Fruit fly (Drosophila melanogaster): ENCODE measurements around the gene RpS14b.
A peak's percentile ranks its signal among the peaks of the same experiment; 100 is the strongest.

Gene RpS14b

dm6 chrX:7970396-7970795 is 35.7 kb downstream of the RpS14b start (continued):
- TF ChIP-seq Rfx (GFP tag; IDR thresholded peaks at IDR 0.05), result peak; percentile 54
- no peak for TF ChIP-seq CG18764 (GFP tag; optimal IDR thresholded peaks at IDR 0.05)
- TF ChIP-seq lmd (GFP tag; IDR thresholded peaks at IDR 0.05), result peak; percentile 38; the same call in 1 of the 2 replicates
- TF ChIP-seq CG9797 (GFP tag; optimal IDR thresholded peaks at IDR 0.05), result no peak
- no peak for TF ChIP-seq gsb (GFP tag; IDR thresholded peaks at IDR 0.05)
- TF ChIP-seq danr (GFP tag; IDR thresholded peaks at IDR 0.05), result no peak
- peak; percentile 37 for TF ChIP-seq Ssrp (tag; optimal IDR thresholded peaks at IDR 0.05)
- TF ChIP-seq CG10321 (GFP tag; IDR thresholded peaks at IDR 0.05), result no peak
- TF ChIP-seq CG15514 (GFP tag; optimal IDR thresholded peaks at IDR 0.05), result peak; percentile 29
- TF ChIP-seq Six4 (GFP tag; optimal IDR thresholded peaks at IDR 0.05), result no peak
- no peak for TF ChIP-seq CG4360 (GFP tag; IDR thresholded peaks at IDR 0.05)
- peak; percentile 74 for TF ChIP-seq CG10147 (GFP tag; optimal IDR thresholded peaks at IDR 0.05)
- TF ChIP-seq pfk (GFP tag; optimal IDR thresholded peaks at IDR 0.05), result no peak
- peak; percentile 65 for TF ChIP-seq CG2120 (GFP tag; optimal IDR thresholded peaks at IDR 0.05)
- TF ChIP-seq Poxn (GFP tag; IDR thresholded peaks at IDR 0.05), result no peak
- no peak for TF ChIP-seq toy (GFP tag; IDR thresholded peaks at IDR 0.05)
- no peak for TF ChIP-seq pita (GFP tag; optimal IDR thresholded peaks at IDR 0.05)
- TF ChIP-seq CG4328 (GFP tag; optimal IDR thresholded peaks at IDR 0.05), result peak; percentile 32
- TF ChIP-seq yki (optimal IDR thresholded peaks at IDR 0.05), result no peak
- TF ChIP-seq CG14965 (GFP tag; optimal IDR thresholded peaks at IDR 0.05; ENCODE audit: borderline replicate concordance), result no peak
- TF ChIP-seq Hmx (GFP tag; optimal IDR thresholded peaks at IDR 0.05), result no peak
- no peak for TF ChIP-seq psq (GFP tag; optimal IDR thresholded peaks at IDR 0.05)
- TF ChIP-seq CG30403 (GFP tag; optimal IDR thresholded peaks at IDR 0.05), result peak; percentile 49
- no peak for TF ChIP-seq trh (GFP tag; optimal IDR thresholded peaks at IDR 0.05)
- no peak for TF ChIP-seq Sry-β (GFP tag; optimal IDR thresholded peaks at IDR 0.05)
- TF ChIP-seq ato (GFP tag; IDR thresholded peaks at IDR 0.05; ENCODE audit: partially characterized antibody), result no peak
- TF ChIP-seq CG3065 (GFP tag; optimal IDR thresholded peaks at IDR 0.05), result no peak
- no peak for TF ChIP-seq CG17186 (GFP tag; optimal IDR thresholded peaks at IDR 0.05)
- peak; percentile 28; the same call in 1 of the 2 replicates for TF ChIP-seq inv (GFP tag; IDR thresholded peaks at IDR 0.05; ENCODE audit: partially characterized antibody)
- peak; percentile 47 for TF ChIP-seq CG13296 (GFP tag; optimal IDR thresholded peaks at IDR 0.05)
- no peak for TF ChIP-seq Usf (GFP tag; optimal IDR thresholded peaks at IDR 0.05)
- TF ChIP-seq bcd (GFP tag; optimal IDR thresholded peaks at IDR 0.05), result peak; percentile 51
- TF ChIP-seq grn (GFP tag; optimal IDR thresholded peaks at IDR 0.05), result no peak
- peak; percentile 40 for TF ChIP-seq sug (tag; optimal IDR thresholded peaks at IDR 0.05)
- TF ChIP-seq ci (GFP tag; IDR thresholded peaks at IDR 0.05), result peak; percentile 51; the same call in 1 of the 3 replicates
- peak in 1 of 2 experiments; percentile 53 for TF ChIP-seq eve (GFP tag; optimal IDR thresholded peaks at IDR 0.05)
- peak; percentile 47 for TF ChIP-seq fd96Cb (tag; optimal IDR thresholded peaks at IDR 0.05)
- TF ChIP-seq CG3838 (GFP tag; optimal IDR thresholded peaks at IDR 0.05), result no peak
- TF ChIP-seq dmrt11E (tag; optimal IDR thresholded peaks at IDR 0.05), result peak; percentile 40
- TF ChIP-seq CG2199 (GFP tag; IDR thresholded peaks at IDR 0.05), result no peak
- peak; percentile 58 for TF ChIP-seq hbn (GFP tag; IDR thresholded peaks at IDR 0.05; ENCODE audit: partially characterized antibody)
- TF ChIP-seq CG9609 (GFP tag; optimal IDR thresholded peaks at IDR 0.05), result no peak
- TF ChIP-seq CG4730 (GFP tag; IDR thresholded peaks at IDR 0.05), result no peak
- TF ChIP-seq CG2202 (tag; optimal IDR thresholded peaks at IDR 0.05), result no peak
- peak; percentile 20 for TF ChIP-seq pros (GFP tag; optimal IDR thresholded peaks at IDR 0.05)
- no peak for TF ChIP-seq CG10431 (GFP tag; optimal IDR thresholded peaks at IDR 0.05)
- TF ChIP-seq CG3163 (GFP tag; optimal IDR thresholded peaks at IDR 0.05), result no peak
- TF ChIP-seq crp (GFP tag; optimal IDR thresholded peaks at IDR 0.05), result no peak
- no peak for TF ChIP-seq odd (GFP tag; optimal IDR thresholded peaks at IDR 0.05)
- peak; percentile 45 for TF ChIP-seq CG15011 (GFP tag; optimal IDR thresholded peaks at IDR 0.05)
- no peak for TF ChIP-seq CG6791 (GFP tag; IDR thresholded peaks at IDR 0.05; ENCODE audit: partially characterized antibody)
- TF ChIP-seq Hsf (GFP tag; optimal IDR thresholded peaks at IDR 0.05), result peak; percentile 48
